Comparison of ENCODE assay signal across 1 worm cellular context in the genomic region with DNA sequence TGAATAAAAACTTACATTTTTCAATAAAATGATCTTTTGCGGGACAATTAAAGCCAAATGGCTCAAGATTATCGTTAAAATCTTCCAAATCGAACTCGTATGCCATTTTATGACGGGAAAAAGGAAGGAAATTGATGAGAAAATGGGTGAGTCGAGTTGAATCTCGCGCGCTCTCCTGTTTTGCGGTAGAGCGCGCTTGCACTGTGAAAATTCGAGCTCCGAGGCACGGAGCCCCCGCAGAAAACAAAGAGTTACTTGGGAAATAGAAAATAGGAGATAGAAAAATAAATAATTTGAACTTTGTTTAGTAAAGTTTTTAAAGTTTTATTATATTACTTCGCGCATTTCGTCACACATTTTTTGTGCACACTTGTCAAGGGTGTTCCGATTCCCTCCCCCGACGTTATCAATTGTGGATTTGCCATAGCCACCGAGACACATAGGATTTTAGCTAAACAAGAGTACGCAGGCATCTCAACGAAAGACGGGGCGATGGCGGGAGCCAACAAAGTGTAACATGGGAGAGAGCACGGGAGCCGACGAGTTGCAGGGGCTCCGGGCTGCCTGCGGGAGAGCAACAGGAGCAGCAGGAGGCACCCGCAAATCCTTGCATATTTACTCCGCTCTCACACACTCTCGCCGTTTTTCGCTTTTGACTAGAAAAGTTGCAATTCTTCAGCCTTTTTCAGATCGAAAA.
TF ChIP-seq lines count a peak whose summit lies in the region.

A gene (minus strand): TSS at position 119 of the 697 bp plus-strand sequence.
A gene (plus strand): TSS at position 671 of the 697 bp plus-strand sequence.

TF ChIP-seq in whole organism, L1 larva, 84 proteins besides CTCF, POLR2A, EP300 and RAD21 (continued from another document):
- peak; percentile 40 for TF ChIP-seq fkh-8 (tag; optimal IDR thresholded peaks at IDR 0.05; lab: Kevin White, UChicago)
- peak; percentile 31 for TF ChIP-seq swsn-7 (tag; optimal IDR thresholded peaks at IDR 0.05; lab: Kevin White, UChicago)
- no peak for TF ChIP-seq jun-1 (tag; optimal IDR thresholded peaks at IDR 0.05; lab: Kevin White, UChicago)
- peak; percentile 52 for TF ChIP-seq C16A3.4 (tag; optimal IDR thresholded peaks at IDR 0.05; lab: Kevin White, UChicago)
- peak; percentile 76 to 90 for TF ChIP-seq efl-1 (optimal IDR thresholded peaks at IDR 0.05; lab: Kevin White, UChicago)
- peak; percentile 87 to 99 for TF ChIP-seq efl-1 (GFP tag; optimal IDR thresholded peaks at IDR 0.05 in 1 of 2; lab: Kevin White, UChicago)
- no peak for TF ChIP-seq ceh-63 (GFP tag; optimal IDR thresholded peaks at IDR 0.05; lab: Kevin White, UChicago)
- no peak for TF ChIP-seq Y116A8C.19 (tag; optimal IDR thresholded peaks at IDR 0.05; lab: Kevin White, UChicago; ENCODE audit: borderline replicate concordance)
- no peak for TF ChIP-seq ces-1 (GFP tag; optimal IDR thresholded peaks at IDR 0.05; lab: Kevin White, UChicago)
- TF ChIP-seq C04F5.9 (tag; optimal IDR thresholded peaks at IDR 0.05; lab: Kevin White, UChicago): no peak
- TF ChIP-seq nhr-47 (tag; optimal IDR thresholded peaks at IDR 0.05; lab: Kevin White, UChicago): peak; percentile 57
- TF ChIP-seq unc-86 (tag; optimal IDR thresholded peaks at IDR 0.05; lab: Kevin White, UChicago): no peak
- no peak for TF ChIP-seq hpl-2 (GFP tag; optimal IDR thresholded peaks at IDR 0.05; lab: Kevin White, UChicago)
- no peak for TF ChIP-seq pqm-1 (tag; optimal IDR thresholded peaks at IDR 0.05; lab: Kevin White, UChicago)
- peak; percentile 39 for TF ChIP-seq F16B12.6 (tag; optimal IDR thresholded peaks at IDR 0.05; lab: Kevin White, UChicago)
- TF ChIP-seq rnt-1 (tag; optimal IDR thresholded peaks at IDR 0.05; lab: Kevin White, UChicago): peak; percentile 48
- TF ChIP-seq skn-1 (tag; optimal IDR thresholded peaks at IDR 0.05; lab: Kevin White, UChicago): peak; percentile 32
- TF ChIP-seq unc-130 (tag; optimal IDR thresholded peaks at IDR 0.05; lab: Kevin White, UChicago): no peak
- TF ChIP-seq nhr-77 (tag; optimal IDR thresholded peaks at IDR 0.05; lab: Kevin White, UChicago): peak; percentile 12
- TF ChIP-seq lin-13 (GFP tag; optimal IDR thresholded peaks at IDR 0.05; lab: Kevin White, UChicago): peak; percentile 39
- TF ChIP-seq ceh-88 (GFP tag; IDR thresholded peaks at IDR 0.05; lab: Robert Waterston, UW): no peak
- TF ChIP-seq lin-39 (tag; optimal IDR thresholded peaks at IDR 0.05; lab: Kevin White, UChicago): no peak
- TF ChIP-seq alr-1 (tag; optimal IDR thresholded peaks at IDR 0.05; lab: Kevin White, UChicago; ENCODE audit: borderline replicate concordance): no peak
- TF ChIP-seq zip-4 (GFP tag; optimal IDR thresholded peaks at IDR 0.05; lab: Kevin White, UChicago): no peak
- peak; percentile 66 for TF ChIP-seq lin-14 (GFP tag; optimal IDR thresholded peaks at IDR 0.05; lab: Kevin White, UChicago)
- no peak for TF ChIP-seq ztf-4 (tag; optimal IDR thresholded peaks at IDR 0.05; lab: Kevin White, UChicago)
- no peak for TF ChIP-seq mab-9 (GFP tag; IDR thresholded peaks at IDR 0.05; lab: Robert Waterston, UW)
- TF ChIP-seq dsc-1 (tag; optimal IDR thresholded peaks at IDR 0.05; lab: Kevin White, UChicago): peak; percentile 40
- TF ChIP-seq nhr-85 (tag; lab: Kevin White, UChicago): no peak
- TF ChIP-seq nhr-71 (tag; optimal IDR thresholded peaks at IDR 0.05; lab: Kevin White, UChicago): peak; percentile 57
- no peak for TF ChIP-seq unc-62 (GFP tag; optimal IDR thresholded peaks at IDR 0.05; lab: Kevin White, UChicago)
- peak; percentile 16 for TF ChIP-seq nhr-90 (tag; optimal IDR thresholded peaks at IDR 0.05; lab: Kevin White, UChicago; ENCODE audit: poor library complexity)
- TF ChIP-seq mep-1 (tag; optimal IDR thresholded peaks at IDR 0.05; lab: Kevin White, UChicago): peak; percentile 16
- TF ChIP-seq ztf-11 (tag; optimal IDR thresholded peaks at IDR 0.05; lab: Kevin White, UChicago): no peak
- peak; percentile 5 for TF ChIP-seq nhr-20 (tag; optimal IDR thresholded peaks at IDR 0.05; lab: Kevin White, UChicago)
- no peak for TF ChIP-seq elt-2 (tag; optimal IDR thresholded peaks at IDR 0.05; lab: Kevin White, UChicago)
- TF ChIP-seq aly-2 (tag; optimal IDR thresholded peaks at IDR 0.05; lab: Kevin White, UChicago): no peak
- no peak for TF ChIP-seq nhr-76 (tag; optimal IDR thresholded peaks at IDR 0.05; lab: Kevin White, UChicago)
- peak; percentile 32 for TF ChIP-seq snu-23 (GFP tag; optimal IDR thresholded peaks at IDR 0.05; lab: Kevin White, UChicago)
- no peak for TF ChIP-seq ceh-8 (GFP tag; optimal IDR thresholded peaks at IDR 0.05; lab: Kevin White, UChicago)
- no peak for TF ChIP-seq nhr-11 (tag; optimal IDR thresholded peaks at IDR 0.05; lab: Kevin White, UChicago)
- no peak for TF ChIP-seq nhr-28 (tag; optimal IDR thresholded peaks at IDR 0.05; lab: Kevin White, UChicago)
- no peak for TF ChIP-seq tlp-1 (tag; optimal IDR thresholded peaks at IDR 0.05; lab: Kevin White, UChicago)
- TF ChIP-seq blmp-1 (tag; optimal IDR thresholded peaks at IDR 0.05; lab: Kevin White, UChicago): no peak
- TF ChIP-seq fos-1 (tag; optimal IDR thresholded peaks at IDR 0.05; lab: Kevin White, UChicago): no peak
- TF ChIP-seq pag-3 (tag; optimal IDR thresholded peaks at IDR 0.05; lab: Kevin White, UChicago; ENCODE audit: borderline replicate concordance, insufficient read depth): no peak
- TF ChIP-seq ets-5 (GFP tag; IDR thresholded peaks at IDR 0.05; lab: Robert Waterston, UW): no peak
TF ChIP-seq in whole organism, L1 larva: peak in this region for 27.
